Worm (Caenorhabditis elegans): ENCODE measurements around the gene Y75B8A.34.

Y75B8A.34 gene

ce11 chrIII:12369476-12369875, 10.1 kb downstream of the Y75B8A.34 start (continued):
- TF ChIP-seq ZK337.2 (GFP tag; IDR thresholded peaks at IDR 0.05) (no peak), F37D6.2 (tag; optimal IDR thresholded peaks at IDR 0.05) (no peak), php-3 (GFP tag; IDR thresholded peaks at IDR 0.05) (0 out of 2 replicates have a peak, but pooled peaks have one; percentile 39), arid-1 (GFP tag; conservative IDR thresholded peaks at IDR 0.05) (peak; percentile 52; the same call in 1 of the 2 replicates), dve-1 (tag; optimal IDR thresholded peaks at IDR 0.05; ENCODE audit: insufficient read depth) (no peak)

ce11 chrIII:12370011-12370506, 10.7 kb downstream of the Y75B8A.34 start, which contains the start of gene rpt-6:
TSS of gene rpt-6 (plus strand) at chrIII:12370456.
- no peak for TF ChIP-seq set-16 (GFP tag; IDR thresholded peaks at IDR 0.05)
- TF ChIP-seq T26A8.4 (GFP tag; IDR thresholded peaks at IDR 0.05): peak; percentile 27; the same call in 1 of the 2 replicates
- TF ChIP-seq lsy-2 (tag; optimal IDR thresholded peaks at IDR 0.05): peak in 1 of 2 experiments; percentile 69
- TF ChIP-seq dpl-1 (GFP tag; optimal IDR thresholded peaks at IDR 0.05): peak; percentile 67
- TF ChIP-seq ceh-44 (GFP tag; IDR thresholded peaks at IDR 0.05): no peak
- peak; percentile 58; the same call in 1 of the 2 replicates for TF ChIP-seq arid-1 (GFP tag; conservative IDR thresholded peaks at IDR 0.05)
- no peak for TF ChIP-seq aly-2 (tag; optimal IDR thresholded peaks at IDR 0.05)
- no peak for TF ChIP-seq dmd-6 (GFP tag; IDR thresholded peaks at IDR 0.05)
- TF ChIP-seq ZK337.2 (GFP tag; IDR thresholded peaks at IDR 0.05): no peak
- peak in 1 of 2 experiments; percentile 94 for TF ChIP-seq unc-62 (GFP tag; optimal IDR thresholded peaks at IDR 0.05 in 1 of 2)
- TF ChIP-seq unc-62 (tag; optimal IDR thresholded peaks at IDR 0.05): no peak
- no peak for TF ChIP-seq Y105C5A.15 (GFP tag; IDR thresholded peaks at IDR 0.05)
- no peak for TF ChIP-seq F49E8.2 (tag; optimal IDR thresholded peaks at IDR 0.05; ENCODE audit: borderline replicate concordance)
- peak; percentile 89 for TF ChIP-seq mes-2 (tag; optimal IDR thresholded peaks at IDR 0.05; ENCODE audit: poor library complexity, severe bottlenecking)
- no peak for TF ChIP-seq mxl-2 (GFP tag; conservative IDR thresholded peaks at IDR 0.05)
- TF ChIP-seq lin-38 (GFP tag; IDR thresholded peaks at IDR 0.05): peak; percentile 73
- TF ChIP-seq pha-4 (GFP tag; IDR thresholded peaks at IDR 0.05): peak; percentile 32; the same call in 1 of the 2 replicates
- no peak for TF ChIP-seq pha-4 (tag; optimal IDR thresholded peaks at IDR 0.05)
- peak; percentile 66 for TF ChIP-seq aha-1 (tag)
- no peak for TF ChIP-seq hmg-1.1 (GFP tag; IDR thresholded peaks at IDR 0.05)
- TF ChIP-seq unc-130 (GFP tag; optimal IDR thresholded peaks at IDR 0.05): no peak
- TF ChIP-seq sdz-12 (GFP tag; optimal IDR thresholded peaks at IDR 0.05): no peak
- TF ChIP-seq daf-19 (GFP tag; conservative IDR thresholded peaks at IDR 0.05): no peak
- no peak for TF ChIP-seq nhr-237 (tag; optimal IDR thresholded peaks at IDR 0.05)
- TF ChIP-seq daf-16 (GFP tag; optimal IDR thresholded peaks at IDR 0.05): no peak
- peak; percentile 57 for TF ChIP-seq daf-16 (tag; optimal IDR thresholded peaks at IDR 0.05)
- TF ChIP-seq nhr-48 (tag; optimal IDR thresholded peaks at IDR 0.05): no peak
- TF ChIP-seq duxl-1 (tag; optimal IDR thresholded peaks at IDR 0.05; ENCODE audit: poor library complexity): peak; percentile 62
- TF ChIP-seq tag-97 (GFP tag; IDR thresholded peaks at IDR 0.05): no peak
- no peak for TF ChIP-seq mdt-29 (GFP tag; IDR thresholded peaks at IDR 0.05)
- TF ChIP-seq dve-1 (tag; optimal IDR thresholded peaks at IDR 0.05; ENCODE audit: insufficient read depth): peak; percentile 35
- TF ChIP-seq zip-2 (tag; optimal IDR thresholded peaks at IDR 0.05): no peak
- peak; percentile 11 for TF ChIP-seq hlh-30 (tag; optimal IDR thresholded peaks at IDR 0.05; ENCODE audit: insufficient read depth)
- no peak for TF ChIP-seq rbr-2 (tag; optimal IDR thresholded peaks at IDR 0.05)
- no peak for TF ChIP-seq fkh-10 (GFP tag; optimal IDR thresholded peaks at IDR 0.05)

Measured in whole organism, L4 larva.